Worm (Caenorhabditis elegans) whole organism, L4 larva: ENCODE results near the gene M28.4.

Source experiments
- D1046.2 ChIP-seq: fragments of 200-800 bp; sonication (Bioruptor generic); IDR thresholded peaks from 2 replicates; pipeline ENCODE4 v1.3.6; 2022; ENCODE audit warnings: missing genetic modification characterization, missing compliant biosample characterization
- T20F7.1 ChIP-seq: fragments of 200-800 bp; sonication (Bioruptor generic); optimal IDR thresholded peaks from 2 replicates; lab custom pipeline; 2018; ENCODE audit warnings: mild to moderate bottlenecking, missing genetic modification characterization, missing compliant biosample characterization
- T26A8.4 ChIP-seq: fragments of 200-800 bp; sonication (Bioruptor generic); IDR thresholded peaks from 2 replicates; pipeline ENCODE4 v1.3.6; 2022; ENCODE audit warnings: missing genetic modification characterization, missing compliant biosample characterization
- Y105C5A.15 ChIP-seq: fragments of 200-800 bp; sonication (Bioruptor generic); IDR thresholded peaks from 2 replicates; pipeline ENCODE4 v1.3.6; 2022; ENCODE audit warnings: missing genetic modification characterization, missing compliant biosample characterization
- Y75B8A.6 ChIP-seq: fragments of 200-800 bp; sonication (Bioruptor generic); IDR thresholded peaks from 2 replicates; pipeline ENCODE4 v1.3.6; 2022; ENCODE audit warnings: missing genetic modification reagents, missing genetic modification characterization, missing compliant biosample characterization
- ZK546.5 ChIP-seq, 2 experiments: sonication (generic microtip); optimal IDR thresholded peaks; 2 replicates each; lab custom pipeline; 2017; ENCODE audit warnings: missing biosample characterization in 2 of 2, missing genetic modification characterization in 2 of 2
- aha-1 ChIP-seq: fragments of 150-350 bp; peaks from one replicate; lab custom pipeline; 2014; ENCODE audit warnings: missing biosample characterization, missing genetic modification characterization
- ama-1 ChIP-seq: fragments of 150-350 bp; optimal IDR thresholded peaks from 2 replicates; lab custom pipeline; 2014; ENCODE audit warnings: inconsistent platforms, mixed read lengths
- attf-4 ChIP-seq: sonication (generic microtip); optimal IDR thresholded peaks from 3 replicates; lab custom pipeline; 2017; ENCODE audit warnings: missing biosample characterization, missing genetic modification characterization
- daf-12 ChIP-seq: fragments of 150-350 bp; optimal IDR thresholded peaks from 2 replicates; lab custom pipeline; 2014; ENCODE audit warnings: missing biosample characterization, missing genetic modification reagents, missing genetic modification characterization
- daf-16 ChIP-seq, 3 experiments: sonication (generic microtip); optimal IDR thresholded peaks; 2 replicates each; lab custom pipeline; 2016 to 2017; ENCODE audit warnings: missing genetic modification characterization in 3 of 3, missing genetic modification reagents in 3 of 3, mild to moderate bottlenecking in 2 of 3, missing compliant biosample characterization in 2 of 3, missing biosample characterization in 1 of 3, moderate library complexity in 1 of 3
- daf-19 ChIP-seq: fragments of 200-800 bp; sonication (Bioruptor generic); conservative IDR thresholded peaks from 2 replicates; pipeline ENCODE4 v1.3.6; 2022; ENCODE audit warnings: missing genetic modification characterization, missing compliant biosample characterization
- daf-8 ChIP-seq: fragments of 200-800 bp; sonication (Bioruptor generic); IDR thresholded peaks from 2 replicates; pipeline ENCODE4 v1.3.6; 2022; ENCODE audit warnings: missing genetic modification characterization, missing compliant biosample characterization
- dmd-6 ChIP-seq: fragments of 200-800 bp; sonication (Bioruptor generic); IDR thresholded peaks from 2 replicates; pipeline ENCODE4 v1.3.6; 2022; ENCODE audit warnings: missing genetic modification reagents, missing genetic modification characterization, missing compliant biosample characterization
- dmd-8 ChIP-seq: fragments of 200-800 bp; sonication (Bioruptor generic); IDR thresholded peaks from 2 replicates; pipeline ENCODE4 v1.3.6; 2022; ENCODE audit warnings: missing genetic modification characterization, missing compliant biosample characterization
- dve-1 ChIP-seq: sonication (generic microtip); optimal IDR thresholded peaks from 2 replicates; lab custom pipeline; 2017; ENCODE audit warnings: antibody characterized with exemption, mild to moderate bottlenecking, missing genetic modification characterization, missing compliant biosample characterization; ENCODE audit not compliant: insufficient read depth
- egl-43 ChIP-seq: fragments of 200-800 bp; sonication (Bioruptor generic); IDR thresholded peaks from 2 replicates; pipeline ENCODE4 v1.3.6; 2022; ENCODE audit warnings: missing genetic modification reagents, missing genetic modification characterization, missing compliant biosample characterization
- hlh-11 ChIP-seq: fragments of 200-800 bp; sonication (Bioruptor generic); optimal IDR thresholded peaks from 2 replicates; lab custom pipeline; 2018; ENCODE audit warnings: mild to moderate bottlenecking, missing genetic modification characterization, missing compliant biosample characterization
- jun-1 ChIP-seq: fragments of 150-350 bp; optimal IDR thresholded peaks from 2 replicates; lab custom pipeline; 2014; ENCODE audit warnings: missing biosample characterization, missing genetic modification reagents, missing genetic modification characterization
- lin-29 ChIP-seq: fragments of 200-800 bp; sonication (Bioruptor generic); IDR thresholded peaks from 2 replicates; pipeline ENCODE4 v1.3.6; 2022; ENCODE audit warnings: missing genetic modification reagents, missing genetic modification characterization, missing compliant biosample characterization
- lin-38 ChIP-seq: fragments of 200-800 bp; sonication (Bioruptor generic); IDR thresholded peaks from 2 replicates; pipeline ENCODE4 v1.3.6; 2022; ENCODE audit warnings: missing genetic modification reagents, missing genetic modification characterization, missing compliant biosample characterization
- lsy-2 ChIP-seq, 2 experiments: fragments of 150-350 bp in 1 of 2; sonication (generic microtip) in 1 of 2; optimal IDR thresholded peaks; 2 replicates each; lab custom pipeline; 2014 to 2017; ENCODE audit warnings: missing biosample characterization in 2 of 2, missing genetic modification characterization in 2 of 2
- madf-5 ChIP-seq, 2 experiments: fragments of 200-800 bp; sonication (Bioruptor generic); IDR thresholded peaks; 2 replicates each; pipeline ENCODE4 v1.3.6; 2022; ENCODE audit warnings: missing compliant biosample characterization in 2 of 2, missing genetic modification characterization in 2 of 2
- mdl-1 ChIP-seq, 2 experiments: fragments of 150-350 bp in 1 of 2; sonication (generic microtip) in 1 of 2; optimal IDR thresholded peaks; 2 replicates each; lab custom pipeline; 2014 to 2017; ENCODE audit warnings: missing biosample characterization in 2 of 2, missing genetic modification characterization in 2 of 2
- nhr-11 ChIP-seq: fragments of 150-350 bp; optimal IDR thresholded peaks from 2 replicates; lab custom pipeline; 2014; ENCODE audit warnings: missing biosample characterization, missing genetic modification characterization
- nhr-28 ChIP-seq: fragments of 150-350 bp; optimal IDR thresholded peaks from 2 replicates; lab custom pipeline; 2014; ENCODE audit warnings: missing biosample characterization, missing genetic modification characterization
- nhr-41 ChIP-seq: fragments of 200-800 bp; sonication (Bioruptor generic); IDR thresholded peaks from 2 replicates; pipeline ENCODE4 v1.3.6; 2022; ENCODE audit warnings: missing genetic modification reagents, missing genetic modification characterization, missing compliant biosample characterization
- nhr-48 ChIP-seq: sonication (generic microtip); optimal IDR thresholded peaks from 2 replicates; lab custom pipeline; 2016; ENCODE audit warnings: mild to moderate bottlenecking, missing genetic modification characterization, missing compliant biosample characterization
- nhr-6 ChIP-seq: fragments of 150-350 bp; optimal IDR thresholded peaks from 2 replicates; lab custom pipeline; 2014; ENCODE audit warnings: missing biosample characterization, missing genetic modification characterization
- pqm-1 ChIP-seq: sonication (generic microtip); optimal IDR thresholded peaks from 2 replicates; lab custom pipeline; 2017; ENCODE audit warnings: missing biosample characterization, missing genetic modification characterization
- set-16 ChIP-seq: fragments of 200-800 bp; sonication (Bioruptor generic); IDR thresholded peaks from 2 replicates; pipeline ENCODE4 v1.3.6; 2022; ENCODE audit warnings: missing genetic modification reagents, missing genetic modification characterization, missing compliant biosample characterization
- skn-1 ChIP-seq: fragments of 150-350 bp; optimal IDR thresholded peaks from 2 replicates; lab custom pipeline; 2014; ENCODE audit warnings: missing biosample characterization, missing genetic modification characterization
- unc-130 ChIP-seq: sonication (generic microtip); optimal IDR thresholded peaks from 2 replicates; lab custom pipeline; 2016; ENCODE audit warnings: missing genetic modification reagents, missing genetic modification characterization, missing compliant biosample characterization
- unc-62 ChIP-seq, 3 experiments: fragments of 150-350 bp in 1 of 3; sonication (generic microtip); optimal IDR thresholded peaks in 2 of 3; peaks in 1 of 3; 1 replicate in 1 of 3; 2 replicates in 2 of 3; lab custom pipeline; 2014 to 2017; ENCODE audit warnings: missing biosample characterization in 3 of 3, missing genetic modification characterization in 3 of 3, missing genetic modification reagents in 3 of 3, missing genotype in 1 of 3
- zag-1 ChIP-seq: fragments of 150-350 bp; optimal IDR thresholded peaks from 2 replicates; lab custom pipeline; 2014; ENCODE audit warnings: missing biosample characterization, missing genetic modification characterization

M28.4 gene

DNA sequence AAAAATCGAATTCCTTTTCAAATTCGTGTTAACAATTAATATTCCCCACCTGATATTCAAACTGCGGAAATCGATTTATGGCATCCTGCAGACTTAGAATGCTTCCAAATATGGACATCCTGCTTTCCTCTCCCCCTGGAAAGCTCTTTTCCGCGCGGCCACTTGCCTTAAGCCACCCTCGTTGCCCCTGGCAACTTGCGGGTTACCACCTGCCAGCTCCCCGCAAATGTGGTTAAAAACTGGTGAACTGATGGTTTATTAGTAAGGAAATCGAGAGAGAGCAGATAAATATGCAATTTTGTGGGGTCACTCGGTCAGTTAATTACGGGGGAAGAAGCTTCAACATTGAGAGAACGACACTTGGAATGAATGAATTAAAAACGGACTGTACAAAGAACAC is 8.6 kb downstream of the M28.4 start, which contains the start of gene nphp-1:
nphp-1 (minus strand) TSS at position 145 of the 400 bp plus-strand sequence.
- no peak for TF ChIP-seq T26A8.4 (GFP tag; lab: Robert Waterston, UW)
- TF ChIP-seq egl-43 (GFP tag; lab: Robert Waterston, UW) = no peak
- no peak for TF ChIP-seq mdl-1 (tag; optimal IDR thresholded peaks at IDR 0.05; lab: Kevin White, UChicago)
- TF ChIP-seq nhr-6 (tag; lab: Kevin White, UChicago) = no peak
- no peak for TF ChIP-seq lin-38
- no peak for TF ChIP-seq dmd-8 (GFP tag; lab: Robert Waterston, UW)
- TF ChIP-seq daf-12 = no peak
- no peak for TF ChIP-seq madf-5 (GFP tag; IDR thresholded peaks at IDR 0.05; lab: Robert Waterston, UW)
- peak; percentile 33; the same call in 1 of the 2 replicates for TF ChIP-seq set-16 (GFP tag; lab: Robert Waterston, UW)
- no peak for TF ChIP-seq daf-16 (GFP tag; optimal IDR thresholded peaks at IDR 0.05; lab: Kevin White, UChicago)
- no peak for TF ChIP-seq daf-16 (tag; optimal IDR thresholded peaks at IDR 0.05; lab: Kevin White, UChicago)
- TF ChIP-seq Y75B8A.6 = no peak
- no peak for TF ChIP-seq daf-8 (GFP tag; lab: Robert Waterston, UW)
- no peak for TF ChIP-seq jun-1
- TF ChIP-seq zag-1 (tag; lab: Kevin White, UChicago) = no peak
- TF ChIP-seq aha-1 = peak; percentile 1
- no peak for TF ChIP-seq ama-1 (lab: Kevin White, UChicago)
- no peak for TF ChIP-seq hlh-11 (tag; lab: Kevin White, UChicago)
- TF ChIP-seq D1046.2 (GFP tag; lab: Robert Waterston, UW) = 0 out of 2 replicates have a peak, but pooled peaks have one; percentile 49
- TF ChIP-seq daf-19 (GFP tag; lab: Robert Waterston, UW) = no peak
- no peak for TF ChIP-seq lsy-2 (tag; optimal IDR thresholded peaks at IDR 0.05; lab: Kevin White, UChicago)
- TF ChIP-seq T20F7.1 (GFP tag; lab: Kevin White, UChicago) = no peak
- 0 out of 2 replicates have a peak, but pooled peaks have one; percentile 51 for TF ChIP-seq Y105C5A.15 (GFP tag; lab: Robert Waterston, UW)

DNA sequence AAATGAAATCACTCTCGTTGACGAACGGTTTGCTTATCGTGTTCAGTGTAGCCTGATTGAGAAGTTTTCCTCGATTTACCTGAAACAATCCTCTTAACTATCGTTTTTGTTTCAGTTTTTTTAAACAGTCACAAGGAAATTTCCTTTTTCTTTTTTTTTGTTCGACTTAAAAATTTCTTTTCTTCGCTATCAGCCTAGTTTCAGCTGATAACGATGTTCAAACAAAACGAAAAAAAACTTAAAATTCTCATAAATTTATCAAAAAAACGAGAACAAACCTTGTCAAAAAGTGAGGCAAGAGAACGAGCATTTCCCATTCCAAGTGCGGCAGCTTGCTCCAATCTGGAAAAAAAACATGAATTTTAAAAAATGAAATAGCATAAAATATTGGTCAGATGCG is 10.1 kb downstream of the M28.4 start:
- TF ChIP-seq nhr-11 (no peak), nhr-28 (tag; lab: Kevin White, UChicago) (peak; percentile 5), dve-1 (tag; lab: Kevin White, UChicago) (peak; percentile 28), dmd-6 (GFP tag; lab: Robert Waterston, UW) (peak; percentile 39; the same call in 1 of the 2 replicates), unc-130 (GFP tag; lab: Kevin White, UChicago) (no peak), pqm-1 (tag; lab: Kevin White, UChicago) (peak; percentile 12)

DNA sequence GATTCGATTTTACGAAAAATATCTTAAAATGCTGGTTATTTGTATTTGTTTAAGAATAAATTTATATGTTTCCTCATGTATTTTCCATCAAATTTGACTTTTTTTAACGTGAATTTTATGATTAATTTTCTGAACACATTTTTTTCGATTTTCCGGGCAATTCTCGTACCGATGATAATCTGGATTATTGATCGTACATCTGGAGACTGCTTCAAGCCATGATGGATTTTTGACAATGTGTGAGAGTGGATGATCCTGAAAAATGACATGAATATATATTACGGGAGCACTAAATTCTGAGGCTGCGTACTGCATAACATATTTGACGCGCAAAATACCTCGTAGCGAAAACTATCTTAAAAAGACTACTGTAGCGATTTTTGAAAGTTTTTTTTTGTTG is 10.9 kb downstream of the M28.4 start:
- TF ChIP-seq unc-62 (GFP tag; optimal IDR thresholded peaks at IDR 0.05 in 1 of 2; lab: Kevin White, UChicago) = peak in 1 of 2 experiments; percentile 92
- TF ChIP-seq unc-62 (tag; optimal IDR thresholded peaks at IDR 0.05; lab: Kevin White, UChicago) = no peak
- TF ChIP-seq lin-29 (GFP tag; lab: Robert Waterston, UW) = no peak
- no peak for TF ChIP-seq ZK546.5 (tag; optimal IDR thresholded peaks at IDR 0.05; lab: Kevin White, UChicago)
- no peak for TF ChIP-seq skn-1 (tag; lab: Kevin White, UChicago)
- no peak for TF ChIP-seq nhr-48 (tag; lab: Kevin White, UChicago)

DNA sequence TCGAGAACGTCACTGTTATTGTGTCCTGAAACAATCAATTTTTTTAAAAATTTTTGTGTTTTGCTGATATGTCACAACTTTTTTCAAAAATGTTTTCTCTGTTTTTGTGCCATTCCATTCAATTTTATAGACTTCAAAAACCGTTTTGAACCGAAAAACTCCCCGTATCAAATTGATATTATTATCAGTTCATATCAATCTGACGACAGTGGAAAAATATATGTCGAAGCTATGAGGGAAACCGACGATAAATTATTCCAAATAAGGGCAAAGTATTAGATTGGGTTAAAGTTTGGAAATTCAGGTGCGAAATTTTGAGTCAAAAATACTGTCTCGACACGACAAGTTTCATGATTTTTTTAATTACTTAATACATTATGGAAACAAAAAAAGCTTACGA is 12.9 kb downstream of the M28.4 start:
- TF ChIP-seq nhr-28 (tag; lab: Kevin White, UChicago) (peak; percentile 46), nhr-41 (GFP tag; lab: Robert Waterston, UW) (no peak), pqm-1 (tag; lab: Kevin White, UChicago) (peak; percentile 69), attf-4 (no peak), dve-1 (tag; lab: Kevin White, UChicago) (peak; percentile 18)
- TF ChIP-seq, all 104 proteins: peak for 3
